Fruit fly (Drosophila melanogaster): ENCODE measurements around the gene Fntb.

dm6 chr3R:16472301-16472700 is 39.5 kb downstream of the Fntb start, which contains the start of gene Gyc89Da:
- TF ChIP-seq HLH106 (tag; optimal IDR thresholded peaks at IDR 0.05) (no peak), lola (GFP tag; optimal IDR thresholded peaks at IDR 0.05) (no peak), dl (GFP tag; optimal IDR thresholded peaks at IDR 0.05; ENCODE audit: insufficient read depth in 1 of 2, partially characterized antibody in 2 of 2) (no peak), Jra (GFP tag; optimal IDR thresholded peaks at IDR 0.05) (no peak), dmrt93B (GFP tag; optimal IDR thresholded peaks at IDR 0.05) (no peak), OdsH (GFP tag; optimal IDR thresholded peaks at IDR 0.05) (no peak), CG9705 (GFP tag; optimal IDR thresholded peaks at IDR 0.05) (no peak), pan (optimal IDR thresholded peaks at IDR 0.05) (no peak), fru (GFP tag; optimal IDR thresholded peaks at IDR 0.05) (no peak), sage (GFP tag; optimal IDR thresholded peaks at IDR 0.05) (no peak), Mio (GFP tag; optimal IDR thresholded peaks at IDR 0.05) (no peak), Dfd (GFP tag; optimal IDR thresholded peaks at IDR 0.05) (no peak)

Data from whole organism, wandering third instar larva.